Fruit fly (Drosophila melanogaster) whole organism, wandering third instar larva: Measurements from ENCODE around the gene Tim17a1.

Source experiments
- Dif ChIP-seq: fragments of 200-275, 200-300 bp; sonication (Bioruptor generic); optimal IDR thresholded peaks from 2 replicates; lab custom pipeline; 2018; ENCODE audit warnings: missing biosample characterization, missing genetic modification characterization; ENCODE audit not compliant: partially characterized antibody
- HLH106 ChIP-seq: fragments of 200-800 bp; optimal IDR thresholded peaks from 3 replicates; lab custom pipeline; 2019; ENCODE audit warnings: missing biosample characterization, mild to moderate bottlenecking, missing genetic modification characterization, moderate library complexity
- Hr78 ChIP-seq: fragments of >200 bp; optimal IDR thresholded peaks from 2 replicates; lab custom pipeline; 2017; ENCODE audit warnings: missing biosample characterization, missing genetic modification characterization
- N ChIP-seq: fragments of >200 bp; optimal IDR thresholded peaks from 2 replicates; lab custom pipeline; 2018; ENCODE audit warnings: missing biosample characterization, missing external identifiers, missing genetic modification characterization
- br ChIP-seq: fragments of 200-800 bp; sonication (Bioruptor generic); optimal IDR thresholded peaks from 2 replicates; lab custom pipeline; 2016; ENCODE audit warnings: missing biosample characterization, missing genetic modification characterization
- foxo ChIP-seq, 2 experiments: fragments of 200-800 bp; sonication (Bioruptor generic); optimal IDR thresholded peaks; 2 replicates in 1 of 2; 3 replicates in 1 of 2; lab custom pipeline; 2016 to 2017; ENCODE audit warnings: missing biosample characterization in 2 of 2, missing genetic modification characterization in 2 of 2
- fru ChIP-seq: fragments of 200-800 bp; sonication (Bioruptor generic); optimal IDR thresholded peaks from 3 replicates; lab custom pipeline; 2016; ENCODE audit warnings: missing biosample characterization, mild to moderate bottlenecking, missing genetic modification characterization
- h ChIP-seq: fragments of 200-800 bp; sonication (Bioruptor generic); optimal IDR thresholded peaks from 3 replicates; lab custom pipeline; 2016; ENCODE audit warnings: missing biosample characterization, mild to moderate bottlenecking, missing genetic modification characterization
- lola ChIP-seq: fragments of >200 bp; optimal IDR thresholded peaks from 2 replicates; lab custom pipeline; 2017; ENCODE audit warnings: missing biosample characterization, missing genetic modification characterization
- pan ChIP-seq: fragments of >200 bp; optimal IDR thresholded peaks from 2 replicates; lab custom pipeline; 2017
- psq ChIP-seq: fragments of 200-800 bp; sonication (Bioruptor generic); optimal IDR thresholded peaks from 3 replicates; lab custom pipeline; 2017; ENCODE audit warnings: missing biosample characterization, mild to moderate bottlenecking, missing genetic modification characterization, moderate library complexity
- sage ChIP-seq: fragments of 200-800 bp; sonication (Bioruptor generic); optimal IDR thresholded peaks from 2 replicates; lab custom pipeline; 2016; ENCODE audit warnings: missing biosample characterization, mild to moderate bottlenecking, missing genetic modification characterization
- woc ChIP-seq: sonication (Bioruptor generic); optimal IDR thresholded peaks from 2 replicates; lab custom pipeline; 2016; ENCODE audit warnings: missing biosample characterization, mild to moderate bottlenecking, missing genetic modification characterization

dm6 chr3R:12347659-12348058, 16.8 kb downstream of the Tim17a1 start:
- TF ChIP-seq psq (GFP tag; lab: Kevin White, UChicago) (no peak), Dif (GFP tag; lab: Kevin White, UChicago) (no peak), fru (GFP tag; lab: Kevin White, UChicago) (no peak), N (GFP tag; lab: Kevin White, UChicago) (no peak), HLH106 (tag; lab: Kevin White, UChicago) (no peak), br (GFP tag; lab: Kevin White, UChicago) (no peak), woc (no peak), pan (lab: Kevin White, UChicago) (no peak), h (GFP tag; lab: Kevin White, UChicago) (no peak), Hr78 (GFP tag; lab: Kevin White, UChicago) (no peak), sage (GFP tag; lab: Kevin White, UChicago) (no peak), foxo (GFP tag; optimal IDR thresholded peaks at IDR 0.05; lab: Kevin White, UChicago) (no peak), lola (no peak)
